Worm (Caenorhabditis elegans): Measurements from ENCODE around the gene ubxn-2.

DNA sequence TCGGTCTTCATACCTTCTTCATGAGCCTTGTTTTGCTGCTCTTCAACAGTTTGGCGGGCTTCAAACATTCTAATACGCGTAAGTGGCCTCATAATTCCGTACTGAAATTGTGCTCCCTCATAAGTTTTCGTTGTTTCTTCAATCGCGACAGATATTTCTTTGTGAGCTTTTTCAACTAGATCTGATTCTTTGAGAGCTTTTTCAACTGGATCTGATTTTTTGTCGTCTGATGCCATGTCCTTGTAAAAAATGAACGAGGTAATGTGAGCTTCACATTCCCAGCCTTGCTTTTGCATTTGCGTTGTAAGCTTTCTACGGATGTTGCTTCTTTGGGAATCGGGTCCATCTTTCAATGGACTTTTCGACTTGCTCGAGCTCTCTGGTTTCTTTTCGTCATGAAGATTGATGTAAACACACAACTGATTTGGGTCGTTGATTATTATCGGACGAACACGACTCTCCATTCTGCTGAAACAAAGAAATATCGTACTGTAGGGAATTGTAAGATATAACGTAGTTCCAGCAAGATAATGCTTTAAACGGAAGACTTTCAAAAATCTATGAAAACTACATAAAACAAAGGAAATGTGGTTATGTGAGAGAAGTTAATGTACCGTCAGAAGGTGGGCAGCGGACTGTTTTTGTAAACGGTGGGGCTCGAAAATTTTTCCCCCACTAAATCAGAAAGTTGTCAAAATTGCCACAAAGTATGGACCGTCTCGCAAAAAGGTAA is 15.2 kb downstream of the ubxn-2 start, which contains the start of gene Y94H6A.10:
- TF ChIP-seq eyg-1 (tag; optimal IDR thresholded peaks at IDR 0.05) (no peak), ama-1 (optimal IDR thresholded peaks at IDR 0.05) (no peak), odd-2 (tag; optimal IDR thresholded peaks at IDR 0.05) (no peak), pag-3 (tag; optimal IDR thresholded peaks at IDR 0.05; ENCODE audit: borderline replicate concordance) (no peak), ceh-45 (GFP tag; IDR thresholded peaks at IDR 0.05) (no peak), elt-4 (tag; optimal IDR thresholded peaks at IDR 0.05) (no peak)
